Fruit fly (Drosophila melanogaster) whole organism, wandering third instar larva: ENCODE results near the gene MFS3.

Source experiments
- Abd-B ChIP-seq: fragments of >200 bp; optimal IDR thresholded peaks from 2 replicates; lab custom pipeline; 2017; ENCODE audit warnings: missing biosample characterization, missing genetic modification characterization
- CG32264 ChIP-seq: fragments of 200-800 bp; sonication (Bioruptor generic); optimal IDR thresholded peaks from 2 replicates; lab custom pipeline; 2016; ENCODE audit warnings: missing biosample characterization, missing genetic modification characterization
- CG9705 ChIP-seq: fragments of 200-800 bp; sonication (Bioruptor generic); optimal IDR thresholded peaks from 2 replicates; lab custom pipeline; 2018; ENCODE audit warnings: missing biosample characterization, mild to moderate bottlenecking, missing genetic modification characterization
- CrebA ChIP-seq: fragments of 200-800 bp; sonication (Bioruptor generic); optimal IDR thresholded peaks from 2 replicates; lab custom pipeline; 2016; ENCODE audit warnings: missing biosample characterization, mild to moderate bottlenecking, missing genetic modification characterization, borderline replicate concordance
- Dfd ChIP-seq: fragments of >200 bp; optimal IDR thresholded peaks from 2 replicates; lab custom pipeline; 2017; ENCODE audit warnings: missing biosample characterization, missing genetic modification characterization
- Dif ChIP-seq: fragments of 200-275, 200-300 bp; sonication (Bioruptor generic); optimal IDR thresholded peaks from 2 replicates; lab custom pipeline; 2018; ENCODE audit warnings: missing biosample characterization, missing genetic modification characterization; ENCODE audit not compliant: partially characterized antibody
- GATAd ChIP-seq: sonication (Bioruptor generic); optimal IDR thresholded peaks from 2 replicates; lab custom pipeline; 2016; ENCODE audit warnings: missing biosample characterization, missing genetic modification characterization
- HLH106 ChIP-seq: fragments of 200-800 bp; optimal IDR thresholded peaks from 3 replicates; lab custom pipeline; 2019; ENCODE audit warnings: missing biosample characterization, mild to moderate bottlenecking, missing genetic modification characterization, moderate library complexity
- Hnf4 ChIP-seq: fragments of 200-800 bp; sonication (Bioruptor generic); optimal IDR thresholded peaks from 2 replicates; lab custom pipeline; 2016; ENCODE audit warnings: missing biosample characterization, mild to moderate bottlenecking, missing genetic modification characterization
- Hr78 ChIP-seq: fragments of >200 bp; optimal IDR thresholded peaks from 2 replicates; lab custom pipeline; 2017; ENCODE audit warnings: missing biosample characterization, missing genetic modification characterization
- Hr83 ChIP-seq: fragments of 200-300 bp; sonication (Bioruptor generic); optimal IDR thresholded peaks from 2 replicates; lab custom pipeline; 2016; ENCODE audit warnings: missing biosample characterization, mild to moderate bottlenecking, missing genetic modification characterization, moderate library complexity; ENCODE audit not compliant: poor library complexity, severe bottlenecking
- Jra ChIP-seq: sonication (Bioruptor generic); optimal IDR thresholded peaks from 2 replicates; lab custom pipeline; 2016; ENCODE audit warnings: missing biosample characterization, missing genetic modification characterization
- Mio ChIP-seq: sonication (Bioruptor generic); optimal IDR thresholded peaks from 2 replicates; lab custom pipeline; 2016; ENCODE audit warnings: missing biosample characterization, missing genetic modification characterization
- Myc ChIP-seq: fragments of >200 bp; optimal IDR thresholded peaks from 2 replicates; lab custom pipeline; 2017
- N ChIP-seq: fragments of >200 bp; optimal IDR thresholded peaks from 2 replicates; lab custom pipeline; 2018; ENCODE audit warnings: missing biosample characterization, missing external identifiers, missing genetic modification characterization
- OdsH ChIP-seq: fragments of 200-800 bp; sonication (Bioruptor generic); optimal IDR thresholded peaks from 2 replicates; lab custom pipeline; 2016; ENCODE audit warnings: missing biosample characterization, mild to moderate bottlenecking, missing genetic modification characterization
- Rel ChIP-seq, 2 experiments: fragments of 200-800 bp; sonication (Bioruptor generic) in 1 of 2; optimal IDR thresholded peaks; 2 replicates in 1 of 2; 3 replicates in 1 of 2; lab custom pipeline; 2016 to 2019; ENCODE audit warnings: mild to moderate bottlenecking in 2 of 2, missing biosample characterization in 2 of 2, missing genetic modification characterization in 2 of 2, moderate library complexity in 1 of 2
- Sp1 ChIP-seq: fragments of 200-800 bp; sonication (Bioruptor generic); optimal IDR thresholded peaks from 3 replicates; lab custom pipeline; 2019; ENCODE audit warnings: missing biosample characterization, mild to moderate bottlenecking, missing genetic modification characterization, moderate library complexity
- Vsx2 ChIP-seq: fragments of 200-300, 225-300 bp; sonication (Bioruptor generic); optimal IDR thresholded peaks from 2 replicates; lab custom pipeline; 2018; ENCODE audit warnings: missing biosample characterization, missing genetic modification characterization; ENCODE audit not compliant: partially characterized antibody
- br ChIP-seq: fragments of 200-800 bp; sonication (Bioruptor generic); optimal IDR thresholded peaks from 2 replicates; lab custom pipeline; 2016; ENCODE audit warnings: missing biosample characterization, missing genetic modification characterization
- brk ChIP-seq: fragments of 200-800 bp; sonication (Bioruptor generic); optimal IDR thresholded peaks from 2 replicates; lab custom pipeline; 2016; ENCODE audit warnings: missing biosample characterization, mild to moderate bottlenecking, missing genetic modification characterization
- dl ChIP-seq, 2 experiments: fragments of 175-275, 200-275 bp in 1 of 2; fragments of 200-275 bp in 1 of 2; sonication (Bioruptor generic); optimal IDR thresholded peaks; lab custom pipeline; 2018; ENCODE audit warnings: mild to moderate bottlenecking in 2 of 2, missing biosample characterization in 2 of 2, missing genetic modification characterization in 2 of 2, moderate library complexity in 2 of 2; ENCODE audit not compliant: partially characterized antibody in 2 of 2, insufficient read depth in 1 of 2
- dmrt93B ChIP-seq: fragments of 200-800 bp; sonication (Bioruptor generic); optimal IDR thresholded peaks from 2 replicates; lab custom pipeline; 2018; ENCODE audit warnings: missing biosample characterization, mild to moderate bottlenecking, missing genetic modification characterization
- dsf ChIP-seq: sonication (Bioruptor generic); optimal IDR thresholded peaks from 2 replicates; lab custom pipeline; 2016; ENCODE audit warnings: missing biosample characterization, missing genetic modification characterization, borderline replicate concordance
- ey ChIP-seq: fragments of 200-800 bp; sonication (Bioruptor generic); optimal IDR thresholded peaks from 2 replicates; lab custom pipeline; 2016; ENCODE audit warnings: missing biosample characterization, missing genetic modification characterization
- foxo ChIP-seq, 2 experiments: fragments of 200-800 bp; sonication (Bioruptor generic); optimal IDR thresholded peaks; 2 replicates in 1 of 2; 3 replicates in 1 of 2; lab custom pipeline; 2016 to 2017; ENCODE audit warnings: missing biosample characterization in 2 of 2, missing genetic modification characterization in 2 of 2
- fru ChIP-seq: fragments of 200-800 bp; sonication (Bioruptor generic); optimal IDR thresholded peaks from 3 replicates; lab custom pipeline; 2016; ENCODE audit warnings: missing biosample characterization, mild to moderate bottlenecking, missing genetic modification characterization
- h ChIP-seq: fragments of 200-800 bp; sonication (Bioruptor generic); optimal IDR thresholded peaks from 3 replicates; lab custom pipeline; 2016; ENCODE audit warnings: missing biosample characterization, mild to moderate bottlenecking, missing genetic modification characterization
- jim ChIP-seq: fragments of 175-275, 200-325 bp; sonication (Bioruptor generic); optimal IDR thresholded peaks from 2 replicates; lab custom pipeline; 2016; ENCODE audit warnings: missing biosample characterization, mild to moderate bottlenecking, missing genetic modification characterization
- lola ChIP-seq: fragments of >200 bp; optimal IDR thresholded peaks from 2 replicates; lab custom pipeline; 2017; ENCODE audit warnings: missing biosample characterization, missing genetic modification characterization
- pan ChIP-seq: fragments of >200 bp; optimal IDR thresholded peaks from 2 replicates; lab custom pipeline; 2017
- psq ChIP-seq: fragments of 200-800 bp; sonication (Bioruptor generic); optimal IDR thresholded peaks from 3 replicates; lab custom pipeline; 2017; ENCODE audit warnings: missing biosample characterization, mild to moderate bottlenecking, missing genetic modification characterization, moderate library complexity
- rgr ChIP-seq: fragments of 200-800 bp; sonication (Bioruptor generic); optimal IDR thresholded peaks from 3 replicates; lab custom pipeline; 2016; ENCODE audit warnings: missing biosample characterization, mild to moderate bottlenecking, missing genetic modification characterization
- sage ChIP-seq: fragments of 200-800 bp; sonication (Bioruptor generic); optimal IDR thresholded peaks from 2 replicates; lab custom pipeline; 2016; ENCODE audit warnings: missing biosample characterization, mild to moderate bottlenecking, missing genetic modification characterization
- sv ChIP-seq: fragments of 200-800 bp; sonication (Bioruptor generic); optimal IDR thresholded peaks from 3 replicates; lab custom pipeline; 2016; ENCODE audit warnings: missing biosample characterization, missing genetic modification characterization
- tai ChIP-seq: sonication (Bioruptor generic); optimal IDR thresholded peaks from 2 replicates; lab custom pipeline; 2016; ENCODE audit warnings: missing biosample characterization, missing genetic modification characterization
- usp ChIP-seq: fragments of >200 bp; optimal IDR thresholded peaks from 2 replicates; lab custom pipeline; 2017; ENCODE audit warnings: missing biosample characterization, missing genetic modification characterization
- woc ChIP-seq: sonication (Bioruptor generic); optimal IDR thresholded peaks from 2 replicates; lab custom pipeline; 2016; ENCODE audit warnings: missing biosample characterization, mild to moderate bottlenecking, missing genetic modification characterization

Gene MFS3

dm6 chr2L:1177522-1177921 lies 34.5 kb downstream of the MFS3 start, which contains the start of gene CG4896:
CG4896 (plus strand) TSS chr2L:1177690.
- TF ChIP-seq lola (GFP tag; lab: Kevin White, UChicago) (no peak), Myc (no peak), dmrt93B (GFP tag; lab: Kevin White, UChicago) (no peak), Hr78 (GFP tag; lab: Kevin White, UChicago) (no peak), Vsx2 (GFP tag; lab: Kevin White, UChicago) (no peak), jim (no peak), psq (GFP tag; lab: Kevin White, UChicago) (no peak), CrebA (GFP tag; lab: Kevin White, UChicago) (no peak), usp (GFP tag; lab: Kevin White, UChicago) (no peak), OdsH (GFP tag; lab: Kevin White, UChicago) (no peak), Rel (GFP tag; optimal IDR thresholded peaks at IDR 0.05; lab: Kevin White, UChicago) (no peak), Rel (tag; optimal IDR thresholded peaks at IDR 0.05; lab: Kevin White, UChicago) (peak; percentile 86), Hr83 (GFP tag; lab: Kevin White, UChicago) (peak; percentile 36)

- no peak for TF ChIP-seq Rel (GFP tag; optimal IDR thresholded peaks at IDR 0.05; lab: Kevin White, UChicago)
- TF ChIP-seq Rel (tag; optimal IDR thresholded peaks at IDR 0.05; lab: Kevin White, UChicago) = peak; percentile 81
- TF ChIP-seq sv (GFP tag; lab: Kevin White, UChicago) = no peak
These were observed 40.8 kb downstream of the MFS3 start, which contains the start of the genes CG5126 and Tgt for dm6 chr2L:1183799-1184198. CG5126 (minus strand) TSS chr2L:1184020. Tgt (plus strand) TSS chr2L:1184065.

- peak; percentile 14 for TF ChIP-seq fru
- TF ChIP-seq GATAd (GFP tag; lab: Kevin White, UChicago) = no peak
- TF ChIP-seq Dif = peak; percentile 95
- TF ChIP-seq rgr = peak; percentile 75
- no peak for TF ChIP-seq Rel (GFP tag; optimal IDR thresholded peaks at IDR 0.05; lab: Kevin White, UChicago)
- peak; percentile 78 for TF ChIP-seq Rel (tag; optimal IDR thresholded peaks at IDR 0.05; lab: Kevin White, UChicago)
- TF ChIP-seq Dfd (GFP tag; lab: Kevin White, UChicago) = no peak
- peak; percentile 64 for TF ChIP-seq sv (GFP tag; lab: Kevin White, UChicago)
- TF ChIP-seq N (GFP tag; lab: Kevin White, UChicago) = no peak
- TF ChIP-seq HLH106 = peak; percentile 83
- no peak for TF ChIP-seq sage (GFP tag; lab: Kevin White, UChicago)
- TF ChIP-seq dsf = no peak
- TF ChIP-seq dmrt93B (GFP tag; lab: Kevin White, UChicago) = no peak
- TF ChIP-seq lola (GFP tag; lab: Kevin White, UChicago) = no peak
- TF ChIP-seq Abd-B (GFP tag; lab: Kevin White, UChicago) = no peak
- peak in 1 of 2 experiments; percentile 94 for TF ChIP-seq dl (GFP tag; optimal IDR thresholded peaks at IDR 0.05; lab: Kevin White, UChicago; ENCODE audit: insufficient read depth in 1 of 2, partially characterized antibody in 2 of 2)
- peak; percentile 75 for TF ChIP-seq OdsH (GFP tag; lab: Kevin White, UChicago)
- TF ChIP-seq CrebA (GFP tag; lab: Kevin White, UChicago) = no peak
- no peak for TF ChIP-seq usp (GFP tag; lab: Kevin White, UChicago)
- peak; percentile 58 for TF ChIP-seq Hr83 (GFP tag; lab: Kevin White, UChicago)
- no peak for TF ChIP-seq pan (lab: Kevin White, UChicago)
- TF ChIP-seq Jra (GFP tag; lab: Kevin White, UChicago) = no peak
- TF ChIP-seq Mio (GFP tag; lab: Kevin White, UChicago) = no peak
- peak; percentile 60 for TF ChIP-seq CG9705 (GFP tag; lab: Kevin White, UChicago)
- TF ChIP-seq brk = no peak
- TF ChIP-seq foxo (GFP tag; optimal IDR thresholded peaks at IDR 0.05; lab: Kevin White, UChicago) = peak in 1 of 2 experiments; percentile 79
- TF ChIP-seq Hnf4 = no peak
- TF ChIP-seq ey (GFP tag; lab: Kevin White, UChicago) = peak; percentile 62
- peak; percentile 80 for TF ChIP-seq h (GFP tag; lab: Kevin White, UChicago)
- TF ChIP-seq jim = no peak
- TF ChIP-seq Hr78 (GFP tag; lab: Kevin White, UChicago) = no peak
- peak; percentile 79 for TF ChIP-seq psq (GFP tag; lab: Kevin White, UChicago)
- TF ChIP-seq Vsx2 (GFP tag; lab: Kevin White, UChicago) = no peak
- TF ChIP-seq woc (GFP tag; lab: Kevin White, UChicago) = no peak
- no peak for TF ChIP-seq tai (GFP tag; lab: Kevin White, UChicago)
- no peak for TF ChIP-seq Myc
- no peak for TF ChIP-seq br (GFP tag; lab: Kevin White, UChicago)
- peak; percentile 62 for TF ChIP-seq Sp1
- peak; percentile 38 for TF ChIP-seq CG32264 (GFP tag; lab: Kevin White, UChicago)
- TF ChIP-seq, all 38 proteins: peak for 16
These were observed 42.9 kb downstream of the MFS3 start, which contains the start of gene CG5001 for dm6 chr2L:1185642-1186497. CG5001 (plus strand) TSS chr2L:1185757.
